Worm (Caenorhabditis elegans): ENCODE results near the gene snb-7.

- no peak for TF ChIP-seq ama-1 (optimal IDR thresholded peaks at IDR 0.05)
- no peak for TF ChIP-seq hmg-4 (GFP tag; optimal IDR thresholded peaks at IDR 0.05)
These were observed 29.6 kb upstream of the snb-7 start, which contains the start of gene F53B2.5 for ce11 chrIV:12531047-12531446.

Measured in whole organism, early embryonic.